Worm (Caenorhabditis elegans): ENCODE data around the gene exc-9.
A peak's percentile ranks its signal among the peaks of the same experiment; 100 is the strongest.

exc-9 gene

DNA sequence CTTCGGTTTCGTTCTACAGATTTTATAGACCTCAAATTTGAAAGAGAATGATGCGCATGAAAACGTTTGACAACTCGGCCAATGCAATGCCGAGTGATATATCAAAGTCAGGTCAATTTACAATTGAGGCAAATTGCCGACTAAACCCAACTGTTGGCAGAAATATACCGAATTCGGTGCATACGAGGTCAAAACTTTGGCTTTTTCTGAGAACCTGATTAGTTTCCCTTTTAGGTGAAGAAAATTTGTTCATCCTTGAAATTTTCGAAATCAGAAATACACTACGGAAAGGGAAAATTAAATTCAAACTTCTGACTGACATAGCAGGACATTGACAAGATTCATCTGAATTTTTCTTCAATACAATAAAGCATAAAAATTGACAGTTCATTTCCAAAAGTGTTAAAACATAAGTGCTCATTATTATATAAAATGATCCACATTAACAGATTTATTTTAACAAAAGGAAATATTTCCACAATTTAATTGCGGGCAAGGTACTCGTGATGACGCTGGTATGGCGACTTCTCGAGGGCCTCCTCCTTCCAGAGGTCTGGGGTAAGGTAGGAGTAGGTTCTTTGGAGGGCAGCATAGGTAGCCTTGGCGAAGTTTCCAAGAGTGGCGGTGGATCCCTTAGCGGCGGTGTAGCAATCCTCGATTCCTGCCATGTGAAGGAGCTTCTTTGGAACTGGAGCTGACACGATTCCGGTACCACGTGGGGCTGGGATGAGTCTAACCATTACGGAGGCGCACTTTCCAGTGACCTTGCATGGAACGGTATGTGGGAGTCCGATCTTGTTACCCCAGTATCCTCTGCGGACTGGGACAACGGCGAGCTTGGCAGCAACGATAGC lies 15.6 kb downstream of the exc-9 start:
- no peak for TF ChIP-seq lin-39 (tag; optimal IDR thresholded peaks at IDR 0.05)
- peak; percentile 14 for TF ChIP-seq nhr-23 (tag; optimal IDR thresholded peaks at IDR 0.05)
- TF ChIP-seq nfya-1 (tag; optimal IDR thresholded peaks at IDR 0.05; ENCODE audit: insufficient read depth): no peak
- peak; percentile 46 for TF ChIP-seq ama-1 (optimal IDR thresholded peaks at IDR 0.05)
- TF ChIP-seq pha-4 (tag; optimal IDR thresholded peaks at IDR 0.05): no peak
- TF ChIP-seq R02D3.7 (tag; optimal IDR thresholded peaks at IDR 0.05): peak; percentile 3
- TF ChIP-seq unc-39 (tag; optimal IDR thresholded peaks at IDR 0.05): no peak
- TF ChIP-seq aly-2 (tag; optimal IDR thresholded peaks at IDR 0.05): peak; percentile 52

DNA sequence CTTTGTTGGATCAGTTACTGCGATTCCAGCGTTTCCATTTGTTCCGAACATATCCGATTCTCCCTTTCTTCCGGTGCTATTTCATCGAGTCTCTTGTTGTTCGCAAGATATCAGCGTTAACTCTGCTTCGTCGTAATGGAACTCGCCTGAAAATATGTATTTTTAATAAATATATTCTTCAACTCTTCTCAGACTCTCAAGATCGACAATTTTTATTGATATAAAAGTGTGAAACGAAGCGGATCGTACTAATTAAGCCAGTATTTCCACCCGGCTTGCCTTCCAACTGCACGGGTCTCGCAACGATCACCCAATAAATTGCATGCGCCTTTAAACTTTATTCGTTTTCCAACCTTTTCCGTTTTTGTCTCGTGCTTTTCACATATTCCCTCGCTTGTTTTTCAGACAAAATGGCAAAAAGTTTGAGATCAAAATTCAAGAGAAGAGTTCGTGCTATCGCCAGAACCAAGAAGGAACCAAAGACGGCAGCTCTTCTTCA lies 16.8 kb downstream of the exc-9 start, which contains the start of the genes xpo-3 and C49H3.3:
xpo-3 (minus strand) TSS at position 51 of the 499 bp plus-strand sequence.
C49H3.3 (plus strand) TSS at position 369 of the 499 bp plus-strand sequence.
- no peak for TF ChIP-seq ceh-82 (tag; optimal IDR thresholded peaks at IDR 0.05)
- peak; percentile 76 for TF ChIP-seq lin-39 (tag; optimal IDR thresholded peaks at IDR 0.05)
- TF ChIP-seq egl-5 (tag; optimal IDR thresholded peaks at IDR 0.05): peak; percentile 56
- no peak for TF ChIP-seq ztf-4 (tag; optimal IDR thresholded peaks at IDR 0.05)
- TF ChIP-seq nhr-12 (tag; optimal IDR thresholded peaks at IDR 0.05): no peak
- peak; percentile 30 for TF ChIP-seq elt-2 (tag; optimal IDR thresholded peaks at IDR 0.05)
- no peak for TF ChIP-seq aly-2 (tag; optimal IDR thresholded peaks at IDR 0.05)
- peak; percentile 63 for TF ChIP-seq pha-4 (tag; optimal IDR thresholded peaks at IDR 0.05)
- TF ChIP-seq ztf-11 (tag; optimal IDR thresholded peaks at IDR 0.05): no peak
- TF ChIP-seq hmg-11 (tag; optimal IDR thresholded peaks at IDR 0.05): peak; percentile 29
- TF ChIP-seq elt-1 (tag; optimal IDR thresholded peaks at IDR 0.05): no peak
- peak; percentile 33 for TF ChIP-seq lin-15B (tag; optimal IDR thresholded peaks at IDR 0.05)
- peak; percentile 57 for TF ChIP-seq nfya-1 (tag; optimal IDR thresholded peaks at IDR 0.05; ENCODE audit: insufficient read depth)
- TF ChIP-seq nhr-25 (tag; optimal IDR thresholded peaks at IDR 0.05): peak; percentile 34
- no peak for TF ChIP-seq mml-1 (tag; optimal IDR thresholded peaks at IDR 0.05)
- peak; percentile 38 for TF ChIP-seq ama-1 (optimal IDR thresholded peaks at IDR 0.05)

DNA sequence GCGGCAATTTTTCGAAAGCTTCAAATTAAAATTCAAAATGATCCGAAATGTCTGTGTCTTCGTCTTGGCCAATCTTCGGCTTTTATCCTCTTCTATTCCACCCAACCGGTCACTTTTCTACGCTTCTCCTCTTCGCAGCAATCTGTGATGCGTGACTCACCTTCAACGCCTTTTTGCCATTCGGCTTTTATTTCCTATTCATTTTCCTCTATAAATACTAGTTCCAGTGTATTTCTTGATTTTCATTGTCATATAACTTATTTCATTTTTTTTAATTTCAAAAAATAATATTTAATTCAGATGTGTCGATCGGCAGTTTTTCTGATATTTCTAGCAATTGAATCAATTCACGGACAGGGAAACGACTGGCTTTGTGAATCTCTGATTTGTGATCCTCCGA lies 20.7 kb downstream of the exc-9 start, which contains the start of gene C49H3.16:
C49H3.16 (plus strand) TSS at position 301 of the 400 bp plus-strand sequence.
- no peak for TF ChIP-seq hmg-11 (tag; optimal IDR thresholded peaks at IDR 0.05)

DNA sequence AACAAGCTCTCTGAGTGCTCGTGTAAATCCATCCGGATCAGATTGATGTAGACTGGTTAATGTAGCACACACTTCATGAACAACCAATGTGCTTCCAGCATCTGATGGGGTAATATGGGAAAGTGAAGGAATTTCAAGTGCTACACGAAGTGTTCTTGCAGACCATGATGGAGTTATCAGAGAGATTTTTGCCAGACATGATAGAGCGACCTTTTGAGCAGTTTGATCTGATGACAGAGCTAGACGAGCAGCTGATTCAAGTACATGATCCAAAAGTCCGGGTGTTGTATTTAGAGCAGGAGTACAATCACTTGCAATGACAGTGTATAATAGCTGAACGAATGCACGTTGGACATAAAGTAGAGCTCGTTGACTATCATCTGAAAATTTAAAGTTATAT lies 22.9 kb downstream of the exc-9 start:
- no peak for TF ChIP-seq ceh-9 (tag; optimal IDR thresholded peaks at IDR 0.05)

DNA sequence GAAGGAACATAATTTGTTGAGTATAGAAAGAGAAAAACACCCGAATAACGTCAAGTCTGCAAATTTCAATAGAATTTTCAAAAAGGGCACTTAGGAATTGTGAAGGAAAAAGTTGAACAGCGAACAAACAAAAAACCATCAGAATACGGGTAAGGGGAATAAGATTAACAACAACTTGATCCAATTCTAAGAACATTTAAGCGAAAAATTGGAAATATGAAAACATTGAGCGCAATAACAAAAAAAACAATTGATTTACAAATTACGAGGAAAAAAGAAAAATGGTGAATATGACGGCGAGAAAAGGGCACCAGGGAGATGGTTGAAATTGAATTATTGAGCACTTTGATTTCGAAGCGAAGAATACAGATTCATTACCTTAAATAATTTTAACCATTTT lies 23.9 kb downstream of the exc-9 start:
- no peak for TF ChIP-seq tbx-2 (tag; optimal IDR thresholded peaks at IDR 0.05)
- TF ChIP-seq nhr-237 (tag; optimal IDR thresholded peaks at IDR 0.05): no peak
- no peak for TF ChIP-seq aly-2 (tag; optimal IDR thresholded peaks at IDR 0.05)
- no peak for TF ChIP-seq ceh-28 (tag; optimal IDR thresholded peaks at IDR 0.05)
- no peak for TF ChIP-seq zag-1 (tag; optimal IDR thresholded peaks at IDR 0.05)
- no peak for TF ChIP-seq R02D3.7 (tag; optimal IDR thresholded peaks at IDR 0.05)
- no peak for TF ChIP-seq pha-4 (tag; optimal IDR thresholded peaks at IDR 0.05)
- TF ChIP-seq nhr-12 (tag; optimal IDR thresholded peaks at IDR 0.05): no peak
- TF ChIP-seq jun-1 (tag; optimal IDR thresholded peaks at IDR 0.05): no peak
- no peak for TF ChIP-seq elt-3 (tag; optimal IDR thresholded peaks at IDR 0.05)
- TF ChIP-seq nhr-67 (tag; optimal IDR thresholded peaks at IDR 0.05): no peak
- no peak for TF ChIP-seq mdl-1 (tag; optimal IDR thresholded peaks at IDR 0.05)
- no peak for TF ChIP-seq unc-62 (GFP tag; optimal IDR thresholded peaks at IDR 0.05)
- TF ChIP-seq lin-39 (tag; optimal IDR thresholded peaks at IDR 0.05): no peak

DNA sequence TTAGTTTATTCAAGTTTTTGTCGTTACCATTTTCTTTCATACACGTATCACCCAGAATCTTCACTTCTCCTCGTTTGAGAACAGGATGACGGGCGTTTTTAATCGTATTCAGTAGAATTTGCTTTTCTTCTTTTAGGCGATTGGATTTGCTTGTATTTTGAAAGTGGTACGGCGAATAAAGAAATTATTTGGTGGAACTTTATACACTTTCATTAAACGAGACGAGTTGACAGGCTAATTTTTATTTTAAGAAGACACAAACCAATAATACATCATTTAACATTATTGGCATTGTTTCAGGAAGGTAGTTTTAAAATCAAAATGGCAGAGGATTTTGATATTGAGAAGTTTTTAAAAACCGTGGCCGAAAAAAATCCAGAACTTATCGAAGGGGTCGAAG lies 25.8 kb downstream of the exc-9 start, which contains the start of gene C49H3.4:
C49H3.4 (plus strand) TSS at position 301 of the 400 bp plus-strand sequence.
- TF ChIP-seq nhr-43 (tag; optimal IDR thresholded peaks at IDR 0.05; ENCODE audit: poor library complexity, severe bottlenecking) (no peak), ceh-28 (tag; optimal IDR thresholded peaks at IDR 0.05) (no peak), unc-39 (tag; optimal IDR thresholded peaks at IDR 0.05) (no peak), ama-1 (optimal IDR thresholded peaks at IDR 0.05) (no peak), nhr-67 (tag; optimal IDR thresholded peaks at IDR 0.05) (no peak), nhr-237 (tag; optimal IDR thresholded peaks at IDR 0.05) (no peak), lin-39 (tag; optimal IDR thresholded peaks at IDR 0.05) (no peak), sea-2 (GFP tag; optimal IDR thresholded peaks at IDR 0.05) (no peak), nfya-1 (tag; optimal IDR thresholded peaks at IDR 0.05; ENCODE audit: insufficient read depth) (no peak), nhr-11 (tag; optimal IDR thresholded peaks at IDR 0.05) (no peak)
